Worm (Caenorhabditis elegans) whole organism, L1 larva: ENCODE results near the gene F08D12.4.

ENCODE experiments used
- efl-1 ChIP-seq, 4 experiments: fragments of 150-350 bp; optimal IDR thresholded peaks in 3 of 4; peaks in 1 of 4; 1 replicate in 1 of 4; 2 replicates in 3 of 4; lab custom pipeline; 2014; ENCODE audit warnings: missing biosample characterization in 2 of 4, missing genetic modification characterization in 2 of 4, missing genetic modification reagents in 2 of 4
- fkh-8 ChIP-seq: sonication (generic microtip); optimal IDR thresholded peaks from 2 replicates; lab custom pipeline; 2016; ENCODE audit warnings: mild to moderate bottlenecking, missing genetic modification characterization, missing compliant biosample characterization
- fos-1 ChIP-seq: fragments of 150-350 bp; optimal IDR thresholded peaks from 2 replicates; lab custom pipeline; 2014; ENCODE audit warnings: missing biosample characterization, missing genetic modification characterization
- lir-3 ChIP-seq: sonication (generic microtip); optimal IDR thresholded peaks from 2 replicates; lab custom pipeline; 2016; ENCODE audit warnings: mild to moderate bottlenecking, missing genetic modification characterization, moderate library complexity, missing compliant biosample characterization; ENCODE audit not compliant: poor library complexity
- nhr-28 ChIP-seq: fragments of 150-350 bp; optimal IDR thresholded peaks from 2 replicates; lab custom pipeline; 2014; ENCODE audit warnings: missing biosample characterization, missing genetic modification characterization

DNA sequence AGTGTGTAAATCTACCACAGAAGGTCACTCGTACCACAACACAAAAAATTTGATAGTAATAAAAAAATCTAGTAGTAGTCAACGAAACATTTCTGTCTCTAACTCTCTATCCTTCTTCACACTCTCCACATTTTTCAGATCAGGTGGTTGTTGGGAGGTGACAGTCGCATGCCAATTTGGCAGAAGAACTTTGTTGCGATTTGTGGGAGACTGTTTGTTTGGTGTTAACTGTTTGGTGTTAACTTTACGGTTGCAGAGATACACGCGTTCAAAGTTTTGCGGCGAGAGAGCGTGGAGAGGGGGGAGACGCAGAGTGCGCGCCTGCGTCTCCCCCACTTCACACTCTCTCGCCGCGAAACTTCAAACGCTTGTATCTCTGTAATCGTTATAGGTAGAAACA is 27.0 kb downstream of the F08D12.4 start:
- TF ChIP-seq fkh-8 (tag; lab: Kevin White, UChicago): no peak
- no peak for TF ChIP-seq lir-3 (tag; lab: Kevin White, UChicago)
- TF ChIP-seq fos-1 (tag; lab: Kevin White, UChicago): no peak
- no peak for TF ChIP-seq efl-1 (optimal IDR thresholded peaks at IDR 0.05; lab: Kevin White, UChicago)
- no peak for TF ChIP-seq efl-1 (GFP tag; optimal IDR thresholded peaks at IDR 0.05 in 1 of 2; lab: Kevin White, UChicago)
- no peak for TF ChIP-seq nhr-28 (tag; lab: Kevin White, UChicago)
